Fruit fly (Drosophila melanogaster): ENCODE data around the gene CG7322.

Gene CG7322

DNA sequence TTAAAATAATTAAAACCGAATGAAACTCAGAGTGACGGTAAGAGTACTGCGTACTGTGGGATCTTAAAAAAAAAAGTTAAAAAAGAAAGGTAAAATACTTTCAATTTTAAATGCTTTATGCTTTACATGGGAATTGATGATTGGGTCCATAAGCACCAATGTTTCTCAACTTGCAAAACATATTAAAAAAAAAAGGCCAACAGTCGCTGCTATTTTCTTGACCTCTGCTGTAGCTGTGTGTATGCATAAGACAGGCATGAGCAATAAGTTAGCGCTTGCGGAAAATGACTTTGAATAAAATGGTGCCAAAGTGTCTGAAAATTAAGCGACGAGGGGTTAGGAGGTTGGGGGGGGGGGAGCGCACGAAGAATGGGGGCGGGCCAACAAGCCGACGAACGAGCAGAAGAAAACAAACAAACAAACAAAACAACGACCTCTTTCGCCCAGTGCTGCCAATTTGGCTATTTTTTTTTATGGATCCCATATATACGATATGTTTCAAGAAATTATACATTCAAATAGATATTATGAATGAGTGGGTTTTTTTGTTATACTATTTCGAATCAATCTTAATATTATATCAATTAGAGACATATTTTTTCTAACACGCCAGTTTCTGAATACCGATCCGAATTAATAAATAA lies 12.1 kb upstream of the CG7322 start (continued):
- TF ChIP-seq dmrt11E (tag; optimal IDR thresholded peaks at IDR 0.05) (peak; percentile 33), sim (GFP tag; IDR thresholded peaks at IDR 0.05) (no peak), CG15269 (tag; optimal IDR thresholded peaks at IDR 0.05) (peak; percentile 65), CG13296 (GFP tag; optimal IDR thresholded peaks at IDR 0.05) (peak; percentile 43), CG6654 (GFP tag; optimal IDR thresholded peaks at IDR 0.05) (peak; percentile 14), grau (tag; optimal IDR thresholded peaks at IDR 0.05) (no peak), CG10565 (GFP tag; optimal IDR thresholded peaks at IDR 0.05) (no peak), CG10431 (GFP tag; optimal IDR thresholded peaks at IDR 0.05) (no peak), Xrp1 (GFP tag; IDR thresholded peaks at IDR 0.05) (peak; percentile 75), emc (GFP tag; optimal IDR thresholded peaks at IDR 0.05) (no peak), CG17912 (GFP tag; optimal IDR thresholded peaks at IDR 0.05) (no peak), Spps (tag; optimal IDR thresholded peaks at IDR 0.05) (no peak), NC2α (GFP tag; optimal IDR thresholded peaks at IDR 0.05) (no peak), CG4360 (GFP tag; IDR thresholded peaks at IDR 0.05) (no peak), D (optimal IDR thresholded peaks at IDR 0.05) (no peak), D (GFP tag; optimal IDR thresholded peaks at IDR 0.05) (peak; percentile 39), Dp (GFP tag; optimal IDR thresholded peaks at IDR 0.05) (no peak), Hr51 (GFP tag; optimal IDR thresholded peaks at IDR 0.05) (peak in 1 of 2 experiments; percentile 67), bsh (GFP tag; optimal IDR thresholded peaks at IDR 0.05) (peak; percentile 36 to 50), al (GFP tag; IDR thresholded peaks at IDR 0.05) (no peak), da (GFP tag; optimal IDR thresholded peaks at IDR 0.05) (no peak), dmrt99B (tag; optimal IDR thresholded peaks at IDR 0.05) (peak; percentile 65), gt (GFP tag; IDR thresholded peaks at IDR 0.05) (no peak), scrt (GFP tag; optimal IDR thresholded peaks at IDR 0.05) (no peak), CG17328 (GFP tag; IDR thresholded peaks at IDR 0.05) (peak; percentile 50; the same call in 1 of the 2 replicates), CG7963 (GFP tag; IDR thresholded peaks at IDR 0.05; ENCODE audit: partially characterized antibody) (no peak), CG11560 (tag; IDR thresholded peaks at IDR 0.05) (no peak), h (optimal IDR thresholded peaks at IDR 0.05) (no peak), abd-A (tag; optimal IDR thresholded peaks at IDR 0.05) (no peak), Ada2b (GFP tag; IDR thresholded peaks at IDR 0.05) (peak; percentile 59; the same call in 1 of the 2 replicates), trem (tag; optimal IDR thresholded peaks at IDR 0.05) (no peak), CrebB (tag; optimal IDR thresholded peaks at IDR 0.05) (no peak), kah (GFP tag; optimal IDR thresholded peaks at IDR 0.05) (peak; percentile 17), D19B (GFP tag; optimal IDR thresholded peaks at IDR 0.05) (no peak), Dip2 (GFP tag; IDR thresholded peaks at IDR 0.05) (no peak), CG10321 (GFP tag; IDR thresholded peaks at IDR 0.05) (no peak), stc (GFP tag; IDR thresholded peaks at IDR 0.05) (0 out of 2 replicates have a peak, but pooled peaks have one; percentile 44), CG3065 (GFP tag; optimal IDR thresholded peaks at IDR 0.05) (no peak), aop (GFP tag; IDR thresholded peaks at IDR 0.05) (no peak), Camta (GFP tag; optimal IDR thresholded peaks at IDR 0.05) (peak; percentile 42), chn (GFP tag; optimal IDR thresholded peaks at IDR 0.05) (no peak), br (optimal IDR thresholded peaks at IDR 0.05) (no peak), CG14014 (GFP tag; IDR thresholded peaks at IDR 0.05) (peak; percentile 79), CG4328 (GFP tag; optimal IDR thresholded peaks at IDR 0.05) (no peak), Nf-YB (GFP tag; optimal IDR thresholded peaks at IDR 0.05) (no peak), Bgb (GFP tag; IDR thresholded peaks at IDR 0.05; ENCODE audit: partially characterized antibody) (no peak), Sox100B (GFP tag; optimal IDR thresholded peaks at IDR 0.05) (no peak), CG7556 (GFP tag; optimal IDR thresholded peaks at IDR 0.05) (peak; percentile 41), ro (GFP tag; IDR thresholded peaks at IDR 0.05) (no peak), Ssrp (tag; optimal IDR thresholded peaks at IDR 0.05) (no peak), CG18011 (GFP tag; optimal IDR thresholded peaks at IDR 0.05) (no peak)
